Worm (Caenorhabditis elegans) whole organism, L2 larva: ENCODE data around the gene F14F7.4.

ENCODE experiments used
- R02D3.7 ChIP-seq: fragments of 150-350 bp; optimal IDR thresholded peaks from 2 replicates; lab custom pipeline; 2014; ENCODE audit warnings: missing biosample characterization, missing genetic modification characterization
- aly-2 ChIP-seq: fragments of 150-350 bp; optimal IDR thresholded peaks from 2 replicates; lab custom pipeline; 2014; ENCODE audit warnings: missing biosample characterization, missing genetic modification characterization
- ceh-16 ChIP-seq: fragments of 150-350 bp; optimal IDR thresholded peaks from 2 replicates; lab custom pipeline; 2014; ENCODE audit warnings: missing biosample characterization, missing genetic modification characterization
- dmd-4 ChIP-seq: sonication (generic microtip); optimal IDR thresholded peaks from 2 replicates; lab custom pipeline; 2017; ENCODE audit warnings: missing biosample characterization, missing genetic modification characterization
- egl-27 ChIP-seq: sonication (generic microtip); optimal IDR thresholded peaks from 3 replicates; lab custom pipeline; 2017; ENCODE audit warnings: missing biosample characterization, missing genetic modification reagents, missing genetic modification characterization
- elt-1 ChIP-seq: fragments of 150-350 bp; optimal IDR thresholded peaks from 2 replicates; lab custom pipeline; 2014; ENCODE audit warnings: missing biosample characterization, missing genetic modification characterization
- nhr-12 ChIP-seq: fragments of 150-350 bp; optimal IDR thresholded peaks from 2 replicates; lab custom pipeline; 2014; ENCODE audit warnings: missing biosample characterization, missing genetic modification characterization
- nhr-6 ChIP-seq: fragments of 150-350 bp; optimal IDR thresholded peaks from 2 replicates; lab custom pipeline; 2014; ENCODE audit warnings: missing biosample characterization, missing genetic modification characterization
- sma-3 ChIP-seq: sonication (generic microtip); optimal IDR thresholded peaks from 2 replicates; lab custom pipeline; 2016; ENCODE audit warnings: missing genetic modification reagents, missing genetic modification characterization, missing compliant biosample characterization
- sma-9 ChIP-seq, 2 experiments: fragments of 150-350 bp in 1 of 2; sonication (generic microtip) in 1 of 2; optimal IDR thresholded peaks; 2 replicates each; lab custom pipeline; 2014 to 2016; ENCODE audit warnings: missing genetic modification characterization in 2 of 2, mild to moderate bottlenecking in 1 of 2, missing biosample characterization in 1 of 2, missing compliant biosample characterization in 1 of 2, missing genetic modification reagents in 1 of 2, moderate library complexity in 1 of 2

- TF ChIP-seq nhr-6 = no peak
- no peak for TF ChIP-seq nhr-12 (tag; lab: Kevin White, UChicago)
- no peak for TF ChIP-seq aly-2
- TF ChIP-seq ceh-16 (tag; lab: Kevin White, UChicago) = no peak
- no peak for TF ChIP-seq sma-3 (GFP tag; lab: Kevin White, UChicago)
- no peak for TF ChIP-seq R02D3.7 (tag; lab: Kevin White, UChicago)
- no peak for TF ChIP-seq egl-27 (tag; lab: Kevin White, UChicago)
- no peak for TF ChIP-seq elt-1
- TF ChIP-seq sma-9 (GFP tag; optimal IDR thresholded peaks at IDR 0.05; lab: Kevin White, UChicago) = no peak
- TF ChIP-seq sma-9 (tag; optimal IDR thresholded peaks at IDR 0.05; lab: Kevin White, UChicago) = no peak
- no peak for TF ChIP-seq dmd-4 (tag; lab: Kevin White, UChicago)
Measured at ce11 chrIII:13020741-13021140, 8.8 kb downstream of the F14F7.4 start, which contains the start of gene cyp-13A11.
